Worm (Caenorhabditis elegans) whole organism, mixed stage, embryonic: ENCODE results near the gene T14G11.1.

ENCODE experiments used
- M03D4.4 ChIP-seq: sonication (generic microtip); optimal IDR thresholded peaks from 2 replicates; lab custom pipeline; 2017; ENCODE audit warnings: mild to moderate bottlenecking, missing genetic modification characterization, missing compliant biosample characterization
- bed-3 ChIP-seq: fragments of 200-800 bp; sonication (Bioruptor generic); optimal IDR thresholded peaks from 3 replicates; lab custom pipeline; 2018; ENCODE audit warnings: mild to moderate bottlenecking, missing genetic modification characterization, moderate library complexity, missing compliant biosample characterization
- blmp-1 ChIP-seq: fragments of 150-350 bp; optimal IDR thresholded peaks from 2 replicates; lab custom pipeline; 2014; ENCODE audit warnings: missing biosample characterization, missing genetic modification characterization
- ceh-39 ChIP-seq: fragments of 150-350 bp; optimal IDR thresholded peaks from 2 replicates; lab custom pipeline; 2014; ENCODE audit warnings: missing biosample characterization, missing genetic modification characterization
- ceh-43 ChIP-seq: fragments of 200-800 bp; sonication (Bioruptor generic); optimal IDR thresholded peaks from 2 replicates; lab custom pipeline; 2018; ENCODE audit warnings: mild to moderate bottlenecking, missing genetic modification characterization, moderate library complexity, missing compliant biosample characterization
- ceh-83 ChIP-seq: fragments of 200-800 bp; sonication (Bioruptor generic); optimal IDR thresholded peaks from 2 replicates; lab custom pipeline; 2018; ENCODE audit warnings: mild to moderate bottlenecking, missing genetic modification characterization, missing compliant biosample characterization
- ces-1 ChIP-seq: fragments of 150-350 bp; optimal IDR thresholded peaks from 2 replicates; lab custom pipeline; 2014; ENCODE audit warnings: missing biosample characterization, missing genetic modification reagents, missing genetic modification characterization
- cnd-1 ChIP-seq: fragments of 200-800 bp; sonication (Bioruptor generic); optimal IDR thresholded peaks from 2 replicates; lab custom pipeline; 2018; ENCODE audit warnings: mild to moderate bottlenecking, missing genetic modification characterization, missing compliant biosample characterization
- drap-1 ChIP-seq: fragments of 200-800 bp; sonication (Bioruptor generic); optimal IDR thresholded peaks from 3 replicates; lab custom pipeline; 2018; ENCODE audit warnings: mild to moderate bottlenecking, missing genetic modification characterization, missing compliant biosample characterization
- elt-1 ChIP-seq: sonication (generic microtip); optimal IDR thresholded peaks from 2 replicates; lab custom pipeline; 2017; ENCODE audit warnings: missing genetic modification characterization, mild to moderate bottlenecking, missing compliant biosample characterization, antibody characterized with exemption, moderate library complexity, borderline replicate concordance; ENCODE audit not compliant: insufficient read depth
- elt-3 ChIP-seq: fragments of 150-350 bp; optimal IDR thresholded peaks from 2 replicates; lab custom pipeline; 2014; ENCODE audit warnings: missing biosample characterization, missing genetic modification characterization
- flh-1 ChIP-seq: fragments of 200-800 bp; sonication (Bioruptor generic); optimal IDR thresholded peaks from 2 replicates; lab custom pipeline; 2018; ENCODE audit warnings: mild to moderate bottlenecking, missing genetic modification characterization, moderate library complexity, missing compliant biosample characterization
- ham-2 ChIP-seq: fragments of 200-800 bp; sonication (Bioruptor generic); optimal IDR thresholded peaks from 2 replicates; lab custom pipeline; 2018; ENCODE audit warnings: mild to moderate bottlenecking, missing genetic modification characterization, missing compliant biosample characterization
- hlh-1 ChIP-seq: fragments of 150-350 bp; optimal IDR thresholded peaks from 2 replicates; lab custom pipeline; 2014; ENCODE audit warnings: missing biosample characterization, missing genetic modification reagents, missing genetic modification characterization
- lin-13 ChIP-seq: fragments of 150-350 bp; optimal IDR thresholded peaks from 2 replicates; lab custom pipeline; 2014; ENCODE audit warnings: missing biosample characterization, missing genetic modification characterization
- lin-32 ChIP-seq: fragments of 200-800 bp; sonication (Bioruptor generic); optimal IDR thresholded peaks from 2 replicates; lab custom pipeline; 2018; ENCODE audit warnings: mild to moderate bottlenecking, missing genetic modification characterization, missing compliant biosample characterization
- lsy-2 ChIP-seq: fragments of 150-350 bp; optimal IDR thresholded peaks from 2 replicates; lab custom pipeline; 2014; ENCODE audit warnings: missing biosample characterization, missing genetic modification characterization
- mab-5 ChIP-seq: fragments of 150-350 bp; optimal IDR thresholded peaks from 2 replicates; lab custom pipeline; 2014; ENCODE audit warnings: missing biosample characterization, missing genetic modification characterization
- mep-1 ChIP-seq: fragments of 150-350 bp; optimal IDR thresholded peaks from 2 replicates; lab custom pipeline; 2017; ENCODE audit warnings: missing biosample characterization, missing genetic modification reagents, missing genetic modification characterization, inconsistent platforms
- mls-2 ChIP-seq: sonication (generic microtip); optimal IDR thresholded peaks from 2 replicates; lab custom pipeline; 2016; ENCODE audit warnings: mild to moderate bottlenecking, missing genetic modification characterization, moderate library complexity, missing compliant biosample characterization
- nhr-12 ChIP-seq: fragments of 150-350 bp; optimal IDR thresholded peaks from 2 replicates; lab custom pipeline; 2014; ENCODE audit warnings: missing biosample characterization, missing genetic modification characterization
- nhr-2 ChIP-seq: fragments of 150-350 bp; optimal IDR thresholded peaks from 2 replicates; lab custom pipeline; 2014; ENCODE audit warnings: missing biosample characterization, missing genetic modification characterization
- nhr-237 ChIP-seq: fragments of 150-350 bp; optimal IDR thresholded peaks from 2 replicates; lab custom pipeline; 2014; ENCODE audit warnings: missing biosample characterization, missing genetic modification characterization
- nhr-28 ChIP-seq: fragments of 150-350 bp; optimal IDR thresholded peaks from 2 replicates; lab custom pipeline; 2014; ENCODE audit warnings: missing biosample characterization, missing genetic modification characterization
- nhr-76 ChIP-seq: sonication (generic microtip); optimal IDR thresholded peaks from 2 replicates; lab custom pipeline; 2017; ENCODE audit warnings: missing biosample characterization, missing genetic modification characterization
- pha-4 ChIP-seq: fragments of 150-350 bp; optimal IDR thresholded peaks from 2 replicates; lab custom pipeline; 2018; ENCODE audit warnings: missing biosample characterization, missing genetic modification reagents, missing genetic modification characterization
- sem-2 ChIP-seq: fragments of 200-800 bp; sonication (Bioruptor generic); optimal IDR thresholded peaks from 2 replicates; lab custom pipeline; 2018; ENCODE audit warnings: mild to moderate bottlenecking, missing genetic modification characterization, missing compliant biosample characterization
- snpc-4 ChIP-seq: fragments of 150-350 bp; optimal IDR thresholded peaks from 2 replicates; lab custom pipeline; 2014; ENCODE audit warnings: missing biosample characterization, missing genetic modification characterization
- sptf-1 ChIP-seq: sonication (generic microtip); optimal IDR thresholded peaks from 2 replicates; lab custom pipeline; 2017; ENCODE audit warnings: mild to moderate bottlenecking, missing genetic modification characterization, moderate library complexity, missing compliant biosample characterization
- tbx-8 ChIP-seq: fragments of 200-800 bp; sonication (Bioruptor generic); optimal IDR thresholded peaks from 2 replicates; lab custom pipeline; 2018; ENCODE audit warnings: mild to moderate bottlenecking, missing genetic modification characterization, moderate library complexity, missing compliant biosample characterization
- unc-120 ChIP-seq: sonication (generic microtip); optimal IDR thresholded peaks from 2 replicates; lab custom pipeline; 2017; ENCODE audit warnings: missing genetic modification characterization, missing compliant biosample characterization; ENCODE audit not compliant: poor library complexity, severe bottlenecking
- unc-39 ChIP-seq: fragments of 150-350 bp; optimal IDR thresholded peaks from 2 replicates; lab custom pipeline; 2014; ENCODE audit warnings: missing biosample characterization, missing genetic modification characterization
- unc-62 ChIP-seq: fragments of 150-350 bp; optimal IDR thresholded peaks from 2 replicates; lab custom pipeline; 2014; ENCODE audit warnings: missing biosample characterization, missing genetic modification reagents, missing genetic modification characterization
- zip-8 ChIP-seq: fragments of 150-350 bp; optimal IDR thresholded peaks from 2 replicates; lab custom pipeline; 2014; ENCODE audit warnings: missing biosample characterization, missing genetic modification characterization
- ztf-11 ChIP-seq: fragments of 150-350 bp; optimal IDR thresholded peaks from 2 replicates; lab custom pipeline; 2014; ENCODE audit warnings: missing biosample characterization, missing genetic modification characterization

T14G11.1 gene

ce11 chrX:2693026-2693425 is 4.2 kb downstream of the T14G11.1 start:
- no peak for TF ChIP-seq ces-1 (GFP tag; lab: Kevin White, UChicago)
- TF ChIP-seq drap-1 (GFP tag; lab: Kevin White, UChicago): no peak
- no peak for TF ChIP-seq flh-1 (GFP tag; lab: Kevin White, UChicago)
- no peak for TF ChIP-seq nhr-2 (tag; lab: Kevin White, UChicago)
- no peak for TF ChIP-seq unc-120 (tag; lab: Kevin White, UChicago)
- TF ChIP-seq elt-1: no peak
- no peak for TF ChIP-seq snpc-4 (tag; lab: Kevin White, UChicago)
- no peak for TF ChIP-seq pha-4
- TF ChIP-seq unc-62 (GFP tag; lab: Kevin White, UChicago): no peak
- TF ChIP-seq sem-2: no peak
- TF ChIP-seq hlh-1 (tag; lab: Kevin White, UChicago): no peak
- TF ChIP-seq lsy-2: no peak
- TF ChIP-seq blmp-1 (tag; lab: Kevin White, UChicago): no peak
- no peak for TF ChIP-seq mab-5 (tag; lab: Kevin White, UChicago)
- no peak for TF ChIP-seq nhr-76 (tag; lab: Kevin White, UChicago)

- TF ChIP-seq zip-8 (tag; lab: Kevin White, UChicago): no peak
- no peak for TF ChIP-seq cnd-1
- TF ChIP-seq lin-13 (tag; lab: Kevin White, UChicago): no peak
- no peak for TF ChIP-seq tbx-8 (GFP tag; lab: Kevin White, UChicago)
- TF ChIP-seq elt-3 (tag; lab: Kevin White, UChicago): no peak
- TF ChIP-seq hlh-1 (tag; lab: Kevin White, UChicago): no peak
- TF ChIP-seq bed-3 (GFP tag; lab: Kevin White, UChicago): no peak
- TF ChIP-seq unc-39 (tag; lab: Kevin White, UChicago): no peak
- TF ChIP-seq ztf-11: no peak
- TF ChIP-seq nhr-76 (tag; lab: Kevin White, UChicago): no peak
- no peak for TF ChIP-seq unc-120 (tag; lab: Kevin White, UChicago)
- TF ChIP-seq nhr-28 (tag; lab: Kevin White, UChicago): no peak
- no peak for TF ChIP-seq ham-2
- TF ChIP-seq lin-32 (GFP tag; lab: Kevin White, UChicago): no peak
- TF ChIP-seq mep-1 (tag; lab: Kevin White, UChicago): no peak
- TF ChIP-seq elt-1: no peak
- no peak for TF ChIP-seq ceh-39 (tag; lab: Kevin White, UChicago)
- no peak for TF ChIP-seq ceh-43 (GFP tag; lab: Kevin White, UChicago)
- no peak for TF ChIP-seq unc-62 (GFP tag; lab: Kevin White, UChicago)
Observed at ce11 chrX:2694725-2695124, 5.9 kb downstream of the T14G11.1 start, which contains the start of gene T02C5.1. TSS of gene T02C5.1 (plus strand) at chrX:2694923.

- no peak for TF ChIP-seq drap-1 (GFP tag; lab: Kevin White, UChicago)
- TF ChIP-seq unc-39 (tag; lab: Kevin White, UChicago): no peak
- TF ChIP-seq pha-4: no peak
- no peak for TF ChIP-seq M03D4.4
- TF ChIP-seq nhr-12: no peak
- no peak for TF ChIP-seq mep-1 (tag; lab: Kevin White, UChicago)
- TF ChIP-seq flh-1 (GFP tag; lab: Kevin White, UChicago): no peak
- TF ChIP-seq sptf-1 (tag; lab: Kevin White, UChicago): no peak
- no peak for TF ChIP-seq bed-3 (GFP tag; lab: Kevin White, UChicago)
- TF ChIP-seq nhr-76 (tag; lab: Kevin White, UChicago): no peak
- TF ChIP-seq ham-2: no peak
- TF ChIP-seq zip-8 (tag; lab: Kevin White, UChicago): no peak
- no peak for TF ChIP-seq lin-32 (GFP tag; lab: Kevin White, UChicago)
- TF ChIP-seq ceh-83: no peak
- no peak for TF ChIP-seq ceh-39 (tag; lab: Kevin White, UChicago)
- no peak for TF ChIP-seq nhr-237 (tag; lab: Kevin White, UChicago)
Observed at ce11 chrX:2695292-2695691, 6.5 kb downstream of the T14G11.1 start.

- TF ChIP-seq elt-1 (no peak), sem-2 (no peak), zip-8 (tag; lab: Kevin White, UChicago) (no peak), sptf-1 (tag; lab: Kevin White, UChicago) (no peak), unc-62 (GFP tag; lab: Kevin White, UChicago) (no peak), ceh-43 (GFP tag; lab: Kevin White, UChicago) (no peak), unc-39 (tag; lab: Kevin White, UChicago) (no peak), ceh-83 (no peak), unc-120 (tag; lab: Kevin White, UChicago) (no peak), snpc-4 (tag; lab: Kevin White, UChicago) (no peak), mls-2 (tag; lab: Kevin White, UChicago) (no peak), nhr-28 (tag; lab: Kevin White, UChicago) (no peak), pha-4 (no peak), flh-1 (GFP tag; lab: Kevin White, UChicago) (no peak), mab-5 (tag; lab: Kevin White, UChicago) (no peak), ham-2 (no peak), M03D4.4 (no peak)
- TF ChIP-seq, all 35 proteins: peak for 0
Observed at ce11 chrX:2696563-2696962, 7.8 kb downstream of the T14G11.1 start.
